Fruit fly (Drosophila melanogaster) whole organism, prepupa: ENCODE results near the gene BHD.

Source experiments
- Blimp-1 ChIP-seq: fragments of 200-800 bp; sonication (Bioruptor generic); optimal IDR thresholded peaks from 3 replicates; lab custom pipeline; 2017; ENCODE audit warnings: missing biosample characterization, missing genetic modification characterization, mild to moderate bottlenecking, moderate library complexity, missing genetic modification reagents
- CG10631 ChIP-seq: fragments of 200-800 bp; sonication (Bioruptor generic); optimal IDR thresholded peaks from 2 replicates; lab custom pipeline; 2016; ENCODE audit warnings: missing biosample characterization, missing genetic modification characterization
- CG10669 ChIP-seq: fragments of 200-800 bp; sonication (Bioruptor generic); optimal IDR thresholded peaks from 3 replicates; lab custom pipeline; 2018; ENCODE audit warnings: missing biosample characterization, mild to moderate bottlenecking, missing genetic modification characterization, moderate library complexity
- CG11902 ChIP-seq: fragments of 200-800 bp; sonication (Bioruptor generic); optimal IDR thresholded peaks from 3 replicates; lab custom pipeline; 2016; ENCODE audit warnings: missing biosample characterization, missing genetic modification characterization
- CG15336 ChIP-seq: fragments of 200-800 bp; sonication (Bioruptor generic); IDR thresholded peaks from 2 replicates; pipeline ENCODE4 v1.3.6; 2022; ENCODE audit warnings: missing biosample characterization, missing genetic modification characterization
- CG1621 ChIP-seq: fragments of 200-800 bp; sonication (Bioruptor generic); optimal IDR thresholded peaks from 3 replicates; lab custom pipeline; 2018; ENCODE audit warnings: missing biosample characterization, mild to moderate bottlenecking, missing genetic modification characterization
- CG32006 ChIP-seq: fragments of 200-800 bp; sonication (Bioruptor generic); optimal IDR thresholded peaks from 3 replicates; lab custom pipeline; 2017; ENCODE audit warnings: missing biosample characterization, mild to moderate bottlenecking, missing genetic modification characterization
- CG34406 ChIP-seq: fragments of 200-800 bp; sonication (Bioruptor generic); optimal IDR thresholded peaks from 3 replicates; lab custom pipeline; 2016; ENCODE audit warnings: missing biosample characterization, missing genetic modification characterization
- CG4318 ChIP-seq: fragments of 200-800 bp; sonication (Bioruptor generic); optimal IDR thresholded peaks from 3 replicates; lab custom pipeline; 2017; ENCODE audit warnings: missing biosample characterization, mild to moderate bottlenecking, missing genetic modification characterization
- CG6163 ChIP-seq: fragments of 200-800 bp; sonication (Bioruptor generic); IDR thresholded peaks from 3 replicates; pipeline ENCODE4 v1.3.6; 2022; ENCODE audit warnings: missing biosample characterization, missing genetic modification characterization
- CG6276 ChIP-seq: fragments of 200-800 bp; sonication (Bioruptor generic); optimal IDR thresholded peaks from 2 replicates; lab custom pipeline; 2017; ENCODE audit warnings: missing biosample characterization, mild to moderate bottlenecking, missing genetic modification characterization
- CG6792 ChIP-seq: fragments of 200-800 bp; sonication (Bioruptor generic); optimal IDR thresholded peaks from 3 replicates; lab custom pipeline; 2016; ENCODE audit warnings: missing biosample characterization, missing genetic modification characterization
- CG6808 ChIP-seq: fragments of 200-800 bp; sonication (Bioruptor generic); optimal IDR thresholded peaks from 3 replicates; lab custom pipeline; 2017; ENCODE audit warnings: missing biosample characterization, missing genetic modification characterization, mild to moderate bottlenecking, moderate library complexity, missing genetic modification reagents
- CG6854 ChIP-seq: fragments of 200-800 bp; sonication (Bioruptor generic); optimal IDR thresholded peaks from 2 replicates; lab custom pipeline; 2017; ENCODE audit warnings: missing biosample characterization, mild to moderate bottlenecking, missing genetic modification characterization
- CG7368 ChIP-seq: fragments of 200-800 bp; sonication (Bioruptor generic); optimal IDR thresholded peaks from 3 replicates; lab custom pipeline; 2016; ENCODE audit warnings: missing biosample characterization, missing genetic modification characterization
- CG8319 ChIP-seq: fragments of 200-800 bp; sonication (Bioruptor generic); optimal IDR thresholded peaks from 3 replicates; lab custom pipeline; 2016; ENCODE audit warnings: missing biosample characterization, missing genetic modification characterization
- CG8632 ChIP-seq: fragments of 200-800 bp; sonication (Bioruptor generic); optimal IDR thresholded peaks from 3 replicates; lab custom pipeline; 2016; ENCODE audit warnings: missing biosample characterization, missing genetic modification characterization
- CG9139 ChIP-seq: fragments of 200-800 bp; sonication (Bioruptor generic); optimal IDR thresholded peaks from 3 replicates; lab custom pipeline; 2017; ENCODE audit warnings: missing biosample characterization, mild to moderate bottlenecking, missing genetic modification characterization
- Eip78C ChIP-seq: fragments of 200-800 bp; sonication (Bioruptor generic); peaks from one replicate; lab custom pipeline; 2016; ENCODE audit warnings: missing biosample characterization, missing genetic modification characterization
- Ets96B ChIP-seq: fragments of 200-800 bp; optimal IDR thresholded peaks from 2 replicates; lab custom pipeline; 2019; ENCODE audit warnings: missing biosample characterization, mild to moderate bottlenecking, missing genetic modification characterization, moderate library complexity
- Hr4 ChIP-seq: fragments of 200-800 bp; sonication (Bioruptor generic); optimal IDR thresholded peaks from 3 replicates; lab custom pipeline; 2016; ENCODE audit warnings: missing biosample characterization, missing genetic modification characterization
- Lpt ChIP-seq: fragments of 200-800 bp; sonication (Bioruptor generic); optimal IDR thresholded peaks from 3 replicates; lab custom pipeline; 2016; ENCODE audit warnings: missing biosample characterization, missing genetic modification characterization
- OdsH ChIP-seq: fragments of 200-800 bp; sonication (Bioruptor generic); optimal IDR thresholded peaks from 3 replicates; lab custom pipeline; 2016; ENCODE audit warnings: missing biosample characterization, missing genetic modification characterization
- Smox ChIP-seq: fragments of 200-800 bp; sonication (Bioruptor generic); optimal IDR thresholded peaks from 3 replicates; lab custom pipeline; 2016; ENCODE audit warnings: missing biosample characterization, missing genetic modification characterization
- Sox14 ChIP-seq: fragments of 200-800 bp; sonication (Bioruptor generic); optimal IDR thresholded peaks from 3 replicates; lab custom pipeline; 2016; ENCODE audit warnings: missing biosample characterization, missing genetic modification characterization
- Sox15 ChIP-seq: fragments of 200-800 bp; sonication (Bioruptor generic); optimal IDR thresholded peaks from 3 replicates; lab custom pipeline; 2016; ENCODE audit warnings: missing biosample characterization, missing genetic modification characterization
- achi ChIP-seq: fragments of 200-800 bp; sonication (Bioruptor generic); optimal IDR thresholded peaks from 3 replicates; lab custom pipeline; 2016; ENCODE audit warnings: missing biosample characterization, missing genetic modification characterization
- acj6 ChIP-seq: fragments of 200-800 bp; sonication (Bioruptor generic); optimal IDR thresholded peaks from 3 replicates; lab custom pipeline; 2016; ENCODE audit warnings: missing biosample characterization, missing genetic modification characterization
- cyc ChIP-seq: fragments of 200-800 bp; sonication (Bioruptor generic); optimal IDR thresholded peaks from 3 replicates; lab custom pipeline; 2016; ENCODE audit warnings: missing biosample characterization, missing genetic modification characterization
- dac ChIP-seq: fragments of 200-800 bp; sonication (Bioruptor generic); optimal IDR thresholded peaks from 2 replicates; lab custom pipeline; 2017; ENCODE audit warnings: missing biosample characterization, mild to moderate bottlenecking, missing genetic modification characterization
- dsx ChIP-seq: fragments of 200-800 bp; optimal IDR thresholded peaks from 3 replicates; lab custom pipeline; 2019; ENCODE audit warnings: missing biosample characterization, mild to moderate bottlenecking, missing genetic modification characterization, moderate library complexity; ENCODE audit not compliant: poor library complexity, severe bottlenecking
- eg ChIP-seq: fragments of 200-800 bp; sonication (Bioruptor generic); IDR thresholded peaks from 3 replicates; pipeline ENCODE4 v1.3.6; 2022; ENCODE audit warnings: missing biosample characterization, missing genetic modification characterization
- esn ChIP-seq: fragments of 200-800 bp; sonication (Bioruptor generic); optimal IDR thresholded peaks from 2 replicates; lab custom pipeline; 2016; ENCODE audit warnings: missing biosample characterization, mild to moderate bottlenecking, missing genetic modification characterization, moderate library complexity
- fd59A ChIP-seq: fragments of 200-800 bp; sonication (Bioruptor generic); optimal IDR thresholded peaks from 2 replicates; lab custom pipeline; 2017; ENCODE audit warnings: missing biosample characterization, mild to moderate bottlenecking, missing genetic modification characterization, missing genetic modification reagents
- fd85E ChIP-seq: fragments of 200-800 bp; sonication (Bioruptor generic); optimal IDR thresholded peaks from 3 replicates; lab custom pipeline; 2016; ENCODE audit warnings: missing biosample characterization, missing genetic modification characterization
- fkh ChIP-seq: fragments of 200-800 bp; sonication (Bioruptor generic); optimal IDR thresholded peaks from 3 replicates; lab custom pipeline; 2017; ENCODE audit warnings: missing biosample characterization, mild to moderate bottlenecking, missing genetic modification characterization, moderate library complexity
- lz ChIP-seq: fragments of 200-800 bp; sonication (Bioruptor generic); optimal IDR thresholded peaks from 3 replicates; lab custom pipeline; 2016; ENCODE audit warnings: missing biosample characterization, missing genetic modification characterization
- net ChIP-seq: fragments of 200-800 bp; sonication (Bioruptor generic); optimal IDR thresholded peaks from 3 replicates; lab custom pipeline; 2016; ENCODE audit warnings: missing biosample characterization, missing genetic modification characterization
- salr ChIP-seq, 2 experiments: fragments of 200-800 bp; sonication (Bioruptor generic); optimal IDR thresholded peaks; 3 replicates each; lab custom pipeline; 2016 to 2018; ENCODE audit warnings: missing biosample characterization in 2 of 2, missing genetic modification characterization in 2 of 2, mild to moderate bottlenecking in 1 of 2
- spab ChIP-seq: fragments of 200-800 bp; sonication (Bioruptor generic); optimal IDR thresholded peaks from 2 replicates; lab custom pipeline; 2017; ENCODE audit warnings: missing biosample characterization, mild to moderate bottlenecking, missing genetic modification characterization, missing genetic modification reagents
- ss ChIP-seq, 2 experiments: fragments of 200-800 bp; sonication (Bioruptor generic); optimal IDR thresholded peaks; 2 replicates in 1 of 2; 3 replicates in 1 of 2; lab custom pipeline; 2017 to 2018; ENCODE audit warnings: mild to moderate bottlenecking in 2 of 2, missing biosample characterization in 2 of 2, missing genetic modification characterization in 2 of 2, moderate library complexity in 1 of 2
- svp ChIP-seq: fragments of 200-800 bp; sonication (Bioruptor generic); peaks from one replicate; lab custom pipeline; 2016; ENCODE audit warnings: missing biosample characterization, missing genetic modification characterization
- vri ChIP-seq: fragments of 200-800 bp; sonication (Bioruptor generic); optimal IDR thresholded peaks from 3 replicates; lab custom pipeline; 2016; ENCODE audit warnings: missing biosample characterization, mild to moderate bottlenecking, missing genetic modification characterization

BHD gene

DNA sequence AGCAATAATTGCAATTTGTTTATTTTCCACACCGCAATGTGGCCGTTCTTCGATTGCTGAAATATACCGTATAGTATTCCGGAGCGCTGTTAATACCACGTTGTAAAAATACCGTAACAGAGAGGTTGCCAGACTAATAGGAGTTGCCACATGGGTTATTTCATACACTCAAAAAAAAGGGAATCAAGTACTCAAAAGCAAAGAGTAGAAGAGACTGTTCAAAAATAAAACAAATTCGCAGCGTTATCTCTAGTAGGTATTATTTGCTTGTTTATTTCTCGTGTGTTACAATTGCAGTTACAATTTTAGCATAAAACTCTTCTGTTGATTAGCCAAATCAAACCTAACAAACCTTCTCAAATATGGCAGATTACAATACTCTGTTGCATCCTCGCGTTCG lies 12.1 kb downstream of the BHD start, which contains the start of gene MED4 (continued):
- TF ChIP-seq CG7368 (GFP tag; lab: Kevin White, UChicago) (peak; percentile 75), CG10669 (peak; percentile 66), Smox (GFP tag; lab: Kevin White, UChicago) (peak; percentile 70), CG6854 (peak; percentile 23), CG8632 (peak; percentile 49), net (GFP tag; lab: Kevin White, UChicago) (peak; percentile 80), dsx (GFP tag; lab: Kevin White, UChicago) (peak; percentile 69), OdsH (GFP tag; lab: Kevin White, UChicago) (peak; percentile 75), CG10631 (peak; percentile 76), esn (peak; percentile 83), fd85E (GFP tag; lab: Kevin White, UChicago) (no peak), CG32006 (GFP tag; lab: Kevin White, UChicago) (peak; percentile 73), dac (GFP tag; lab: Kevin White, UChicago) (peak; percentile 74), CG6792 (GFP tag; lab: Kevin White, UChicago) (peak; percentile 71), Sox15 (GFP tag; lab: Kevin White, UChicago) (peak; percentile 72), achi (GFP tag; lab: Kevin White, UChicago) (peak; percentile 75), fd59A (GFP tag; lab: Kevin White, UChicago) (peak; percentile 42), Ets96B (peak; percentile 65), spab (GFP tag; lab: Kevin White, UChicago) (no peak), CG6276 (GFP tag; lab: Kevin White, UChicago) (no peak), fkh (GFP tag; lab: Kevin White, UChicago) (peak; percentile 78), CG9139 (GFP tag; lab: Kevin White, UChicago) (no peak), CG11902 (peak; percentile 60), cyc (GFP tag; lab: Kevin White, UChicago) (peak; percentile 82), CG6163 (GFP tag; lab: Robert Waterston, UW) (peak; percentile 83), Eip78C (GFP tag; lab: Kevin White, UChicago) (peak; percentile 89), CG6808 (no peak), CG15336 (GFP tag; lab: Robert Waterston, UW) (peak; percentile 83), eg (GFP tag; lab: Robert Waterston, UW) (peak; percentile 91), svp (no peak), salr (GFP tag; optimal IDR thresholded peaks at IDR 0.05; lab: Kevin White, UChicago) (peak in 1 of 2 experiments; percentile 51), CG4318 (GFP tag; lab: Kevin White, UChicago) (no peak), Blimp-1 (GFP tag; lab: Kevin White, UChicago) (no peak), CG8319 (no peak), CG1621 (tag; lab: Kevin White, UChicago) (peak; percentile 68), CG34406 (peak; percentile 65)

DNA sequence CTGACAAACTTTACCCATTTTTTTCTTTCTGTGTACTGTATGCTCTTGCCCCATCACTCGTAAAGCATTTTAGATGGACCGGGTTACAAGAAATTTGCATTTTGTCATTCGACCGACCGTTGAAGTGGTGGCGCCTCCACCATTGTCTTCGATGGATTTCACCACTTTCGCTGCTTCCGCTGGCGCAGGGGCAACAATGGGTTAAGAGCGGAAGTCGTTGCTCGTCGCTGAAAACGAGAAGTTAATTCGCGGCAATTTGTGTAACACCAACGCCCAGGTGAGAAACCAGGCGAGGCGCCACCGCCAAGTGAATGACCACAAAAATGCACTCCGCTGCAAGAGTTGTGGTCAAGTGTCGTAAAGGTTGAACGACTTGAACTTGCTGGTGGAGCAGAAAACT lies 16.4 kb downstream of the BHD start:
- TF ChIP-seq Sox14 (GFP tag; lab: Kevin White, UChicago) (no peak), Ets96B (no peak), CG6808 (no peak), ss (GFP tag; optimal IDR thresholded peaks at IDR 0.05; lab: Kevin White, UChicago) (no peak), acj6 (GFP tag; lab: Kevin White, UChicago) (no peak), Hr4 (GFP tag; lab: Kevin White, UChicago) (no peak), CG1621 (tag; lab: Kevin White, UChicago) (no peak), Eip78C (GFP tag; lab: Kevin White, UChicago) (peak; percentile 41), lz (GFP tag; lab: Kevin White, UChicago) (no peak), Lpt (no peak), svp (peak; percentile 46), vri (GFP tag; lab: Kevin White, UChicago) (no peak), OdsH (GFP tag; lab: Kevin White, UChicago) (no peak), CG7368 (GFP tag; lab: Kevin White, UChicago) (no peak)
